Worm (Caenorhabditis elegans) whole organism, midembryonic: ENCODE measurements around the gene sqv-3.
A peak's percentile ranks its signal among the peaks of the same experiment; 100 is the strongest.

ENCODE experiments used
- T22C8.4 ChIP-seq: fragments of 200-800 bp; sonication (Bioruptor generic); IDR thresholded peaks from 2 replicates; pipeline ENCODE4 v1.3.6; 2022; ENCODE audit warnings: missing genetic modification characterization, missing compliant biosample characterization
- cog-1 ChIP-seq: sonication (generic microtip); optimal IDR thresholded peaks from 2 replicates; lab custom pipeline; 2016; ENCODE audit warnings: missing genetic modification characterization, missing compliant biosample characterization
- flt-1 ChIP-seq: fragments of 200-800 bp; sonication (Bioruptor generic); IDR thresholded peaks from 2 replicates; pipeline ENCODE4 v1.3.6; 2022; ENCODE audit warnings: missing genetic modification characterization, missing compliant biosample characterization
- klf-2 ChIP-seq: fragments of 200-800 bp; sonication (Bioruptor generic); conservative IDR thresholded peaks from 2 replicates; pipeline ENCODE4 v1.3.6; 2022; ENCODE audit warnings: missing genetic modification reagents, missing genetic modification characterization, missing compliant biosample characterization
- med-1 ChIP-seq: sonication (generic microtip); optimal IDR thresholded peaks from 2 replicates; lab custom pipeline; 2017; ENCODE audit warnings: missing genetic modification characterization, mild to moderate bottlenecking, missing compliant biosample characterization, antibody characterized with exemption, missing genetic modification reagents; ENCODE audit not compliant: insufficient read depth
- ref-1 ChIP-seq: fragments of 200-800 bp; sonication (Bioruptor generic); conservative IDR thresholded peaks from 2 replicates; pipeline ENCODE4 v1.3.6; 2022; ENCODE audit warnings: missing genetic modification reagents, missing genetic modification characterization, missing compliant biosample characterization
- tab-1 ChIP-seq: fragments of 200-800 bp; sonication (Bioruptor generic); IDR thresholded peaks from 2 replicates; pipeline ENCODE4 v1.3.6; 2022; ENCODE audit warnings: missing genetic modification characterization, missing compliant biosample characterization
- ztf-23 ChIP-seq: fragments of 200-800 bp; sonication (Bioruptor generic); IDR thresholded peaks from 2 replicates; pipeline ENCODE4 v1.3.6; 2022; ENCODE audit warnings: missing genetic modification reagents, missing genetic modification characterization, missing compliant biosample characterization
- ztf-29 ChIP-seq: fragments of 200-800 bp; sonication (Bioruptor generic); IDR thresholded peaks from 2 replicates; pipeline ENCODE4 v1.3.6; 2022; ENCODE audit warnings: missing genetic modification reagents, missing genetic modification characterization, missing compliant biosample characterization

Gene sqv-3

DNA sequence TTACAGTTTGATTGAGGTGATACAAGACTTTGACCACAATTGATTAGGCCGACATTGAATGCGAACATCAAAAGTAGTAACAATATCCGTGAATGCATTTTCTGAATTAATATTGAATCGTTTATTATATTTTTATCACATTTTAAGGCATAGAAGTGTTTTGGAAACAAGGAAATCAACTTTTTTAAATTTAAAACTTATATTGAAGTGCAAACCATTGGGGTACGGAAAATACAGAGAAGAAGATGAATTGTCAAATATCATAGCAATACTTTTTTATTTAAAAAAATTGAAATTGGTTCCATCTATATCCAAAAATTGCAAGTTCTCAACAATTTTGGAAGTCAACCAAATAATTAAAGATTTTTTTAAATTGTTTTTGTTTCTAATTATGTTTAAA, 36.9 kb downstream of the sqv-3 start, which contains the start of gene T05G5.1:
T05G5.1 (minus strand) TSS at position 101 of the 400 bp plus-strand sequence.
- TF ChIP-seq T22C8.4 (no peak), ztf-23 (GFP tag; lab: Robert Waterston, UW) (no peak), flt-1 (GFP tag; lab: Robert Waterston, UW) (no peak), ref-1 (GFP tag; lab: Robert Waterston, UW) (no peak), cog-1 (no peak), tab-1 (GFP tag; lab: Robert Waterston, UW) (no peak), ztf-29 (no peak), med-1 (GFP tag; lab: Kevin White, UChicago) (no peak), klf-2 (GFP tag; lab: Robert Waterston, UW) (no peak)

DNA sequence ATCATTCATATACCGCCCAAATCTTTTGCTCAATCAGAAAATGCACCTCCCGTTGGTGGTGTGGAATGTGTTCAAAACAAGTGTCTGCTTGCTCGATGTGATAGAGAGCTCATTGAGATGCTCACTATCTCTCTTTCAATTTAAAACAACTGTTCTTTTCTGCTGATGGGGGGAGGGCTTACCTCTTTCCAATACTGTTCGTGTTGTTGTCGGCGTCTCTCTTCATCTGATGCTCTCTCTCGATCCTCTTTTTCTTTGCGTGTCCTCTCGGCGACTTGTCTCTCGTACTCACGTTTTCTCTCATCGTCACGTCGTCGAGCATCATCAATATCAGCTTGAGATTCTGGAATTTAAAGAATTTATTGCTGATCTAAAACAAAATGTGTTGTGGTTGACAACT, 38.2 kb downstream of the sqv-3 start:
- TF ChIP-seq klf-2 (GFP tag; lab: Robert Waterston, UW) = no peak
- TF ChIP-seq ztf-29 = 0 out of 2 replicates have a peak, but pooled peaks have one; percentile 38

DNA sequence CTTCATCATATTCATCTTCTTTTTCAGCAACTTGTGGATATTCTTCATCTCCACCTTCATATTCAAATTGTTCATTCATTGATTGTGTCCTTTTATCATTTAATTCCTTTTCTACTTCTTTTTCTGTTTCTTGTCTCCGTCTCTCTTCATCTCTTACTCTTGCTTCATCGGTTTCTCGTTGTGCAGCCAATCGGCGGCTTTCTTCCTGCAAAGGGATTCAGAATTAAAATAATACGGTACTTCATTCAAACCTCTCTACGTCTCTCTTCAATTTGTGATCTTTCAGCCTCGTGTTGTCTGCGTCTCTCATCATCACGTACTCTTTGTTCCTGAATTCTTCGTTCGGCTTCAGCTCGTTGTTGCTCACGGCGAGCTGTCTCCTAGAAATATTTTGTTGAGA, 39.5 kb downstream of the sqv-3 start:
- no peak for TF ChIP-seq ref-1 (GFP tag; lab: Robert Waterston, UW)
- TF ChIP-seq flt-1 (GFP tag; lab: Robert Waterston, UW) = no peak
- TF ChIP-seq ztf-23 (GFP tag; lab: Robert Waterston, UW) = no peak
- no peak for TF ChIP-seq klf-2 (GFP tag; lab: Robert Waterston, UW)
- TF ChIP-seq T22C8.4 = no peak
- TF ChIP-seq cog-1 = no peak
- no peak for TF ChIP-seq med-1 (GFP tag; lab: Kevin White, UChicago)
- no peak for TF ChIP-seq ztf-29
- TF ChIP-seq tab-1 (GFP tag; lab: Robert Waterston, UW) = no peak

DNA sequence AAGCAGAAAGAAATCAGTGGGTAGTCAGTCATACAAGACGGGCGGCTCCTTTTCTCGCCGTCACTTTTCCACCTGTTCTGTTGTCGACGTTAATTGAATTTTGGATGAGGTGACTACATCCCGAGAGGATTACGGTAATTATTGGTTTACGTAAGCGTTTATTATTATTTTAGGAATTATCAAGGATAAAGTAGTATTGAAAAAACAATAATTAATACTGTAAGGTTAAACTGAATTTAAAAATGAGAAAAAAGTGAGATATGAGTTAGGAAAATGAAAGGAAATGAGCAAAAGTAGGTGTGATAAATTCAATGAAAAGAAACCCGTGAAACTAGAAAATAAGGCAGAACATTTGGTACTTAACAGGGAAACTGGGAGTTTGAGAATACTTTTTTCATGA, 41.2 kb downstream of the sqv-3 start, which contains the start of gene hlh-4:
hlh-4 (minus strand) TSS at position 101 of the 400 bp plus-strand sequence.
- TF ChIP-seq ztf-23 (GFP tag; lab: Robert Waterston, UW) (no peak), tab-1 (GFP tag; lab: Robert Waterston, UW) (no peak)

DNA sequence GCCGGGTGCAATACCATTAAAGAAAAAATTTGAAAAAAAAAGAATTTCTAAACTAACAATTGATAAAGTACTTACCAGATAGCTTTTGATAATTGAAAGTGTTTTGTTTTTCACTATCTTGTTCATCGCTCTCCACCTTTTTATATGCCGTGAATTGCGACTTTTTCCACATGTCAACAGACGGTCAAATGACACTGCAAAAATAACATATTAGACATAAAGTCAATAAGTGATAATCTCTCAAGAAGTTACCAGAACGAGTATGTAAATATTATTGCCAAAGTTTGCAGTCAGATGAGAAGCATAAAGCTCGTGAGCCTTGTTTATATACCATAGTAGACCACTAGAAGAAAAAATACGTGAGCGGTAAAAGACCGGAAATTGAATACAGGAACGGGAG, 44.3 kb downstream of the sqv-3 start, which contains the start of gene dao-6:
dao-6 (minus strand) TSS at position 345 of the 400 bp plus-strand sequence.
- TF ChIP-seq klf-2 (GFP tag; lab: Robert Waterston, UW) (no peak), flt-1 (GFP tag; lab: Robert Waterston, UW) (no peak), T22C8.4 (no peak), ref-1 (GFP tag; lab: Robert Waterston, UW) (no peak), cog-1 (no peak), ztf-29 (no peak), ztf-23 (GFP tag; lab: Robert Waterston, UW) (no peak), tab-1 (GFP tag; lab: Robert Waterston, UW) (no peak), med-1 (GFP tag; lab: Kevin White, UChicago) (no peak)

DNA sequence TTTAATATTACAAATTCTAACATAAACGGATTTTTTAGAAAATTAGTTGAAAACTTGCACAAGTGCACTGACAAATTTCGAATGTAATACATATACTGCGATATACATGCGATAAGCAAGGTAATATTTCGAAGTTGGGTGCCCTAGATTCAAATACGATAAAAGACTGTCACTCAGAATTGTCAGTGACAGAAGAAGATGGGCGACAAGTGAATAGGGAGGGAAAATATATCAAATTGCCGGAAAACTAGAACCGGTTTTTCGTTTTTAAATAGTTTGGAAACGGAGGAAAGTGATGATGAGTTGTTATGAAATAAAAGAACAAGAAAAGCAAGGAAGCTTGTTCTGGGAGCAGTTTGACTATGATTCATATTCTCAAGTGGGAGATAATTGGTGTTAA, 46.1 kb downstream of the sqv-3 start:
- no peak for TF ChIP-seq klf-2 (GFP tag; lab: Robert Waterston, UW)
- TF ChIP-seq cog-1 = no peak
- no peak for TF ChIP-seq ztf-23 (GFP tag; lab: Robert Waterston, UW)
- no peak for TF ChIP-seq T22C8.4
- no peak for TF ChIP-seq med-1 (GFP tag; lab: Kevin White, UChicago)
- no peak for TF ChIP-seq flt-1 (GFP tag; lab: Robert Waterston, UW)

DNA sequence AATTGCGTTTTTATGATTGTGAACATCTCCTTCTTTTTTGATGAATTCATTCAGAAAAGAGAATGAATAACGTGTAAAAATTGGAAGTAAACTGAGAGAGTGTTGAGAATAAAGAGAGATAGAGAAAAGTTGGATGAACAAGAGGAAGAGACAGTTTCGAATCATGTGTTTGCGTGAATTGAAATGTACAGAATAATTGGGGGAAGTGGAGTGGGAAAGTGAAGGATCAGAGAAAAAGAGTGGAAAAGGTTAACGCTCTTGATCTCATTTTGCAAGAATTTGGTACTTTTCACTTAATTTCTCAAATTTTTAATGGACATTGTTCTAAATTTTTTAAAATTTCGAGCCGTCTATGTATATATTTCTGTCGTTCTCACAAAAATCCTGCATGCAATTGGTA, 46.8 kb downstream of the sqv-3 start:
- TF ChIP-seq ztf-23 (GFP tag; lab: Robert Waterston, UW) (no peak), flt-1 (GFP tag; lab: Robert Waterston, UW) (no peak), cog-1 (no peak), tab-1 (GFP tag; lab: Robert Waterston, UW) (no peak), T22C8.4 (no peak)

DNA sequence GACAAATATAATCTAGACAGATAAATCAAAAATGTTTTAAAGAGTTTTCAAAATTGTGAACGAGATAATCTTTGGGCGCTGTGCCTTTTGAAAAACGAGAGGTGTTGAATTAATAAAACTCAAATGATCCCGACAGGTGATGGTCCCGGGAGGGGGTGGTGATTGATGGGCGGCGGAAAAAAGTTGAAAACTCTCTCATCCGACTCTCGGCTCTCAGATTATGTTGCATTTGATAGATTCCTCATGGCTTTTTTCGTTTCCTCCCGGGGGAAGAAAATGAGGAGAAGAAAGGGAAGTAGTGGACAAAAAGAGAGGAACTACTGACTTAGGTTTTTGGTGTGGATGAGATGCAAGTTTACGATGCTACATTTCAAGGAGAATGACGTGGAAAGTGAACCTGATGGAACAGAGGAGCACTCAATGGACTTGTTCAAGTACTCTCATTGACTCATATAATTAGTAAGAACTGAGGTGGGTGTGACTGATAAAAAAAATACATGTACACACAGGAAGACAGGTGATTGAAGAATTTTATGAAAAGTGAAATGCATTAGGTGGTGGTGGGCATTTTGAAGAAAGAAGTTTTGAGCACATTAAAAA, 48.7 kb downstream of the sqv-3 start:
- TF ChIP-seq flt-1 (GFP tag; lab: Robert Waterston, UW) (no peak), med-1 (GFP tag; lab: Kevin White, UChicago) (no peak), tab-1 (GFP tag; lab: Robert Waterston, UW) (no peak), klf-2 (GFP tag; lab: Robert Waterston, UW) (no peak), ref-1 (GFP tag; lab: Robert Waterston, UW) (no peak), T22C8.4 (no peak), ztf-29 (no peak), ztf-23 (GFP tag; lab: Robert Waterston, UW) (no peak), cog-1 (no peak)

DNA sequence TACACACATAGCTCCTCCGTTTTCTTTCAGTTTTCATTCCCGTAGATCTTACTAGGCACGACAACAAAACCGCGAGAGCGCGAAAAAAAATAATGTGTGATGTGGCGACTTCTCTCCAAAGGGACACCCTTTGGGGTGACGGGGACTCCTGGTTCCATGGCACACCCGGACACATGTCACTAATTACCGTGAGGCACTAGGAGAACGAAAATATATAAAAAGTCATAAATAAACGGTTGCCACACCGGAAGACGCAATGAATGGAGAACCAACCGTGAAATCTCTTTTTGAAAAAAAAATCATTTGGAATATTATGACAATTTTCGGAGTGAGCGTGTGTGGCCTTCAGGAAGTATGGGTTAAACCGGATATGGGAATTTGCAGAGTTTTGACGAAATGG, 49.7 kb downstream of the sqv-3 start:
- TF ChIP-seq T22C8.4 (no peak), ztf-23 (GFP tag; lab: Robert Waterston, UW) (no peak), ref-1 (GFP tag; lab: Robert Waterston, UW) (no peak), cog-1 (no peak), med-1 (GFP tag; lab: Kevin White, UChicago) (no peak), ztf-29 (no peak), klf-2 (GFP tag; lab: Robert Waterston, UW) (no peak), flt-1 (GFP tag; lab: Robert Waterston, UW) (no peak)
